Worm (Caenorhabditis elegans) whole organism, L4/young adult: ENCODE results near the gene glb-21.

Source experiments
- W03F9.2 ChIP-seq: fragments of 150-350 bp; optimal IDR thresholded peaks from 2 replicates; lab custom pipeline; 2014; ENCODE audit warnings: missing biosample characterization, missing genetic modification characterization
- him-1 ChIP-seq: sonication (generic microtip); optimal IDR thresholded peaks from 2 replicates; lab custom pipeline; 2016; ENCODE audit warnings: missing genotype, missing genetic modification reagents, missing genetic modification characterization, missing compliant biosample characterization

DNA sequence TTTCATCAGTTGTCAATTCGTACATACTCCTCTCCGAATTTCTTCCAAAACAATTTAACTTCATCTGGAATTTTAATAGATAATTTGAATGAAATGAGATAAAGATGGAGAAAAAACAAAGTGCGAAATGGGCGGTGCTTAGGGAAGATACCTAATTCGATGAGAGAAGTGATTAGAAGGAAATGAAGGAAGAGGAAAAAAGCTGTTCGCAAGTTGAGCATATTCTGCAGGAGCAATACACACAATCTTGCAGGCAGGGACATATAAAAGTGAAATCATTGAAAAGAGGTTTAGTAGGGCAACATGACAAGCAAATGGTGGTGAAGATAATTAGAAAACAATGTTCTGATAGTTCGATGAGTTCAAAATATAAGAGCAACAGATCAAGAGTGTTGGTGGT lies at the start of gene glb-21:
- TF ChIP-seq W03F9.2, result no peak
- no peak for TF ChIP-seq him-1 (tag; lab: Kevin White, UChicago)
